Worm (Caenorhabditis elegans) whole organism, late embryonic: Measurements from ENCODE around the gene abi-1.

Experiments
- F13H6.1 ChIP-seq: sonication (generic microtip); optimal IDR thresholded peaks from 2 replicates; lab custom pipeline; 2016; ENCODE audit warnings: missing genetic modification characterization, missing compliant biosample characterization
- T23F11.4 ChIP-seq: fragments of 200-800 bp; sonication (Bioruptor generic); optimal IDR thresholded peaks from 2 replicates; lab custom pipeline; 2018; ENCODE audit warnings: mild to moderate bottlenecking, missing genetic modification characterization, missing compliant biosample characterization
- ceh-30 ChIP-seq: fragments of 150-350 bp; optimal IDR thresholded peaks from 2 replicates; lab custom pipeline; 2014; ENCODE audit warnings: missing biosample characterization, missing genetic modification characterization
- ceh-31 ChIP-seq: sonication (generic microtip); optimal IDR thresholded peaks from 2 replicates; lab custom pipeline; 2016; ENCODE audit warnings: missing genetic modification characterization, missing compliant biosample characterization
- che-1 ChIP-seq: sonication (generic microtip); optimal IDR thresholded peaks from 2 replicates; lab custom pipeline; 2016; ENCODE audit warnings: mild to moderate bottlenecking, missing genetic modification characterization, missing compliant biosample characterization
- dmd-4 ChIP-seq: sonication (generic microtip); optimal IDR thresholded peaks from 2 replicates; lab custom pipeline; 2016; ENCODE audit warnings: borderline replicate concordance, missing genetic modification characterization, missing compliant biosample characterization
- fkh-10 ChIP-seq: fragments of 150-350 bp; optimal IDR thresholded peaks from 2 replicates; lab custom pipeline; 2014; ENCODE audit warnings: missing biosample characterization, missing genetic modification reagents, missing genetic modification characterization
- lin-11 ChIP-seq: fragments of 200-800 bp; sonication (Bioruptor generic); optimal IDR thresholded peaks from 2 replicates; lab custom pipeline; 2018; ENCODE audit warnings: mild to moderate bottlenecking, missing genetic modification characterization, missing compliant biosample characterization
- odd-2 ChIP-seq: sonication (generic microtip); optimal IDR thresholded peaks from 2 replicates; lab custom pipeline; 2017; ENCODE audit warnings: antibody characterized with exemption, mild to moderate bottlenecking, missing genetic modification characterization, missing compliant biosample characterization
- pqm-1 ChIP-seq: sonication (generic microtip); optimal IDR thresholded peaks from 2 replicates; lab custom pipeline; 2016; ENCODE audit warnings: missing genetic modification characterization, missing compliant biosample characterization
- rnt-1 ChIP-seq: sonication (generic microtip); optimal IDR thresholded peaks from 2 replicates; lab custom pipeline; 2016; ENCODE audit warnings: missing genetic modification characterization, missing compliant biosample characterization
- unc-3 ChIP-seq, 2 experiments: fragments of 200-800 bp in 1 of 2; sonication (Bioruptor generic) in 1 of 2; sonication (generic microtip) in 1 of 2; conservative IDR thresholded peaks in 1 of 2; optimal IDR thresholded peaks in 1 of 2; 2 replicates each; pipeline versions ENCODE4 v1.3.6 to Lab custom; 2016 to 2022; ENCODE audit warnings: missing compliant biosample characterization in 2 of 2, missing genetic modification characterization in 2 of 2, missing genetic modification reagents in 1 of 2

ce11 chrIII:5708024-5708423, 15.5 kb upstream of the abi-1 start:
- TF ChIP-seq che-1 (tag; lab: Kevin White, UChicago) (no peak), odd-2 (no peak), dmd-4 (tag; lab: Kevin White, UChicago) (no peak), rnt-1 (no peak), ceh-31 (tag; lab: Kevin White, UChicago) (no peak), pqm-1 (no peak), lin-11 (no peak), unc-3 (GFP tag; conservative IDR thresholded peaks at IDR 0.05; lab: Robert Waterston, UW) (no peak), unc-3 (tag; optimal IDR thresholded peaks at IDR 0.05; lab: Kevin White, UChicago) (no peak), F13H6.1 (tag; lab: Kevin White, UChicago) (no peak), T23F11.4 (GFP tag; lab: Kevin White, UChicago) (no peak), fkh-10 (GFP tag; lab: Kevin White, UChicago) (no peak), ceh-30 (tag; lab: Kevin White, UChicago) (no peak)
